Worm (Caenorhabditis elegans) whole organism, late embryonic: ENCODE results near the gene fbxc-23.

Experiments used
- C38D4.7 ChIP-seq: fragments of 200-800 bp; sonication (Bioruptor generic); optimal IDR thresholded peaks from 2 replicates; lab custom pipeline; 2018; ENCODE audit warnings: mild to moderate bottlenecking, missing genetic modification characterization, moderate library complexity, missing compliant biosample characterization
- K09A11.1 ChIP-seq: sonication (generic microtip); optimal IDR thresholded peaks from 2 replicates; lab custom pipeline; 2017; ENCODE audit warnings: antibody characterized with exemption, mild to moderate bottlenecking, missing genetic modification characterization, missing compliant biosample characterization; ENCODE audit not compliant: insufficient read depth
- T23F11.4 ChIP-seq: fragments of 200-800 bp; sonication (Bioruptor generic); optimal IDR thresholded peaks from 2 replicates; lab custom pipeline; 2018; ENCODE audit warnings: mild to moderate bottlenecking, missing genetic modification characterization, missing compliant biosample characterization
- ceh-19 ChIP-seq: fragments of 200-800 bp; sonication (Bioruptor generic); optimal IDR thresholded peaks from 2 replicates; lab custom pipeline; 2018; ENCODE audit warnings: mild to moderate bottlenecking, missing genetic modification characterization, missing compliant biosample characterization
- ceh-22 ChIP-seq: sonication (generic microtip); optimal IDR thresholded peaks from 2 replicates; lab custom pipeline; 2017; ENCODE audit warnings: missing biosample characterization, missing genetic modification characterization
- ceh-24 ChIP-seq: sonication (generic microtip); optimal IDR thresholded peaks from 2 replicates; lab custom pipeline; 2016; ENCODE audit warnings: mild to moderate bottlenecking, missing genetic modification characterization, missing compliant biosample characterization
- ceh-34 ChIP-seq: sonication (generic microtip); optimal IDR thresholded peaks from 2 replicates; lab custom pipeline; 2016; ENCODE audit warnings: mild to moderate bottlenecking, missing genetic modification characterization, missing compliant biosample characterization
- ceh-45 ChIP-seq: fragments of 200-800 bp; sonication (Bioruptor generic); IDR thresholded peaks from 2 replicates; pipeline ENCODE4 v1.3.6; 2022; ENCODE audit warnings: missing genetic modification reagents, missing genetic modification characterization, missing compliant biosample characterization
- ceh-6 ChIP-seq: fragments of 200-800 bp; sonication (Bioruptor generic); optimal IDR thresholded peaks from 2 replicates; lab custom pipeline; 2018; ENCODE audit warnings: mild to moderate bottlenecking, missing genetic modification characterization, missing compliant biosample characterization
- che-1 ChIP-seq: sonication (generic microtip); optimal IDR thresholded peaks from 2 replicates; lab custom pipeline; 2016; ENCODE audit warnings: mild to moderate bottlenecking, missing genetic modification characterization, missing compliant biosample characterization
- elt-2 ChIP-seq: sonication (generic microtip); optimal IDR thresholded peaks from 2 replicates; lab custom pipeline; 2016; ENCODE audit warnings: missing genetic modification reagents, missing genetic modification characterization, missing compliant biosample characterization
- hlh-13 ChIP-seq: fragments of 200-800 bp; sonication (Bioruptor generic); optimal IDR thresholded peaks from 2 replicates; lab custom pipeline; 2018; ENCODE audit warnings: mild to moderate bottlenecking, missing genetic modification characterization, missing compliant biosample characterization
- hlh-15 ChIP-seq: sonication (generic microtip); optimal IDR thresholded peaks from 2 replicates; lab custom pipeline; 2016; ENCODE audit warnings: missing genetic modification characterization, missing compliant biosample characterization
- hlh-8 ChIP-seq: sonication (generic microtip); optimal IDR thresholded peaks from 2 replicates; lab custom pipeline; 2016; ENCODE audit warnings: missing genotype, missing genetic modification characterization, missing compliant biosample characterization
- madf-2 ChIP-seq: sonication (generic microtip); optimal IDR thresholded peaks from 2 replicates; lab custom pipeline; 2017; ENCODE audit warnings: missing genetic modification characterization, missing compliant biosample characterization
- mec-3 ChIP-seq: sonication (generic microtip); optimal IDR thresholded peaks from 2 replicates; lab custom pipeline; 2016; ENCODE audit warnings: borderline replicate concordance, missing genetic modification characterization, missing compliant biosample characterization
- nfya-1 ChIP-seq: sonication (generic microtip); optimal IDR thresholded peaks from 2 replicates; lab custom pipeline; 2017; ENCODE audit warnings: missing genetic modification characterization, mild to moderate bottlenecking, missing compliant biosample characterization, antibody characterized with exemption, moderate library complexity
- nhr-232 ChIP-seq: sonication (generic microtip); optimal IDR thresholded peaks from 2 replicates; lab custom pipeline; 2016; ENCODE audit warnings: missing genetic modification characterization, missing compliant biosample characterization
- pat-9 ChIP-seq: fragments of 200-800 bp; sonication (Bioruptor generic); optimal IDR thresholded peaks from 2 replicates; lab custom pipeline; 2018; ENCODE audit warnings: mild to moderate bottlenecking, missing genetic modification characterization, moderate library complexity, missing compliant biosample characterization
- pha-4 ChIP-seq: fragments of 150-350 bp; optimal IDR thresholded peaks from 2 replicates; lab custom pipeline; 2018; ENCODE audit warnings: missing biosample characterization, missing genetic modification reagents, missing genetic modification characterization
- pqm-1 ChIP-seq: sonication (generic microtip); optimal IDR thresholded peaks from 2 replicates; lab custom pipeline; 2016; ENCODE audit warnings: missing genetic modification characterization, missing compliant biosample characterization
- rnt-1 ChIP-seq: sonication (generic microtip); optimal IDR thresholded peaks from 2 replicates; lab custom pipeline; 2016; ENCODE audit warnings: missing genetic modification characterization, missing compliant biosample characterization
- tbx-2 ChIP-seq: sonication (generic microtip); optimal IDR thresholded peaks from 2 replicates; lab custom pipeline; 2016; ENCODE audit warnings: missing genetic modification characterization, missing compliant biosample characterization
- tbx-7 ChIP-seq: sonication (generic microtip); optimal IDR thresholded peaks from 2 replicates; lab custom pipeline; 2016; ENCODE audit warnings: missing genotype, missing genetic modification characterization, missing compliant biosample characterization
- ttx-3 ChIP-seq: sonication (generic microtip); optimal IDR thresholded peaks from 2 replicates; lab custom pipeline; 2016; ENCODE audit warnings: missing genetic modification reagents, missing genetic modification characterization, missing compliant biosample characterization
- unc-3 ChIP-seq, 2 experiments: fragments of 200-800 bp in 1 of 2; sonication (Bioruptor generic) in 1 of 2; sonication (generic microtip) in 1 of 2; conservative IDR thresholded peaks in 1 of 2; optimal IDR thresholded peaks in 1 of 2; 2 replicates each; pipeline versions ENCODE4 v1.3.6 to Lab custom; 2016 to 2022; ENCODE audit warnings: missing compliant biosample characterization in 2 of 2, missing genetic modification characterization in 2 of 2, missing genetic modification reagents in 1 of 2
- unc-55 ChIP-seq: sonication (generic microtip); optimal IDR thresholded peaks from 2 replicates; lab custom pipeline; 2017; ENCODE audit warnings: missing biosample characterization, missing genetic modification reagents, missing genetic modification characterization
- zip-5 ChIP-seq: sonication (generic microtip); optimal IDR thresholded peaks from 2 replicates; lab custom pipeline; 2016; ENCODE audit warnings: missing genetic modification characterization, missing compliant biosample characterization
- ztf-16 ChIP-seq: sonication (generic microtip); optimal IDR thresholded peaks from 2 replicates; lab custom pipeline; 2017; ENCODE audit warnings: missing genetic modification characterization, missing compliant biosample characterization

fbxc-23 gene

ce11 chrII:13574395-13574794 lies 22.0 kb downstream of the fbxc-23 start:
- no peak for TF ChIP-seq hlh-15 (tag; lab: Kevin White, UChicago)
- no peak for TF ChIP-seq tbx-2 (tag; lab: Kevin White, UChicago)
- no peak for TF ChIP-seq elt-2 (tag; lab: Kevin White, UChicago)
- TF ChIP-seq che-1 (tag; lab: Kevin White, UChicago): no peak
- no peak for TF ChIP-seq rnt-1 (tag; lab: Kevin White, UChicago)
- TF ChIP-seq hlh-8 (tag; lab: Kevin White, UChicago): no peak
- TF ChIP-seq unc-55 (GFP tag; lab: Kevin White, UChicago): no peak
- no peak for TF ChIP-seq hlh-13 (GFP tag; lab: Kevin White, UChicago)
- no peak for TF ChIP-seq pat-9 (tag; lab: Kevin White, UChicago)
- TF ChIP-seq T23F11.4 (GFP tag; lab: Kevin White, UChicago): no peak
- TF ChIP-seq ttx-3 (tag; lab: Kevin White, UChicago): no peak
- no peak for TF ChIP-seq ceh-22
- TF ChIP-seq ceh-34 (tag; lab: Kevin White, UChicago): no peak
- no peak for TF ChIP-seq ztf-16 (tag; lab: Kevin White, UChicago)

- TF ChIP-seq unc-3 (GFP tag; conservative IDR thresholded peaks at IDR 0.05; lab: Robert Waterston, UW): no peak
- TF ChIP-seq unc-3 (tag; optimal IDR thresholded peaks at IDR 0.05; lab: Kevin White, UChicago): no peak
- TF ChIP-seq ceh-22: no peak
- no peak for TF ChIP-seq K09A11.1 (tag; lab: Kevin White, UChicago)
- TF ChIP-seq rnt-1 (tag; lab: Kevin White, UChicago): no peak
- no peak for TF ChIP-seq pqm-1 (tag; lab: Kevin White, UChicago)
- no peak for TF ChIP-seq tbx-7 (tag; lab: Kevin White, UChicago)
- TF ChIP-seq pha-4: no peak
- TF ChIP-seq zip-5: no peak
- no peak for TF ChIP-seq hlh-8 (tag; lab: Kevin White, UChicago)
- TF ChIP-seq nhr-232: no peak
- TF ChIP-seq nfya-1 (tag; lab: Kevin White, UChicago): no peak
These were observed 28.5 kb downstream of the fbxc-23 start, which contains the start of gene Y48E1B.3 for ce11 chrII:13567871-13568270. Gene Y48E1B.3, minus strand, starts transcription at chrII:13567971.

- TF ChIP-seq tbx-7 (tag; lab: Kevin White, UChicago) (no peak), ceh-6 (GFP tag; lab: Kevin White, UChicago) (no peak), rnt-1 (tag; lab: Kevin White, UChicago) (no peak), ceh-19 (GFP tag; lab: Kevin White, UChicago) (no peak), ttx-3 (tag; lab: Kevin White, UChicago) (no peak), mec-3 (tag; lab: Kevin White, UChicago) (peak; percentile 80), hlh-13 (GFP tag; lab: Kevin White, UChicago) (no peak)
These were observed 35.8 kb downstream of the fbxc-23 start for ce11 chrII:13560553-13560952.

ce11 chrII:13547545-13547944 lies 48.8 kb downstream of the fbxc-23 start, which contains the start of gene ddl-2:
Gene ddl-2, minus strand, starts transcription at chrII:13547645.
- no peak for TF ChIP-seq ttx-3 (tag; lab: Kevin White, UChicago)
- TF ChIP-seq hlh-13 (GFP tag; lab: Kevin White, UChicago): no peak
- TF ChIP-seq pha-4: no peak
- no peak for TF ChIP-seq ceh-45 (GFP tag; lab: Robert Waterston, UW)
- no peak for TF ChIP-seq ceh-24 (tag; lab: Kevin White, UChicago)
- no peak for TF ChIP-seq pat-9 (tag; lab: Kevin White, UChicago)
- TF ChIP-seq ceh-34 (tag; lab: Kevin White, UChicago): no peak
- TF ChIP-seq madf-2 (tag; lab: Kevin White, UChicago): no peak
- TF ChIP-seq ceh-22: no peak
- no peak for TF ChIP-seq ceh-6 (GFP tag; lab: Kevin White, UChicago)
- TF ChIP-seq C38D4.7 (GFP tag; lab: Kevin White, UChicago): no peak
